Worm (Caenorhabditis elegans): Measurements from ENCODE around the gene C45H4.13.

- no peak for TF ChIP-seq hmbx-1 (tag; optimal IDR thresholded peaks at IDR 0.05)
- TF ChIP-seq ceh-13 (GFP tag; optimal IDR thresholded peaks at IDR 0.05): no peak
- no peak for TF ChIP-seq B0310.2 (tag; optimal IDR thresholded peaks at IDR 0.05)
- no peak for TF ChIP-seq tbx-11 (GFP tag; IDR thresholded peaks at IDR 0.05)
- TF ChIP-seq pes-1 (GFP tag; IDR thresholded peaks at IDR 0.05): no peak
- no peak for TF ChIP-seq ama-1 (optimal IDR thresholded peaks at IDR 0.05)
- TF ChIP-seq tbx-37 (GFP tag; conservative IDR thresholded peaks at IDR 0.05): no peak
- no peak for TF ChIP-seq ceh-36 (tag; optimal IDR thresholded peaks at IDR 0.05)
- TF ChIP-seq ets-7 (tag; optimal IDR thresholded peaks at IDR 0.05): no peak
- TF ChIP-seq tra-4 (tag; optimal IDR thresholded peaks at IDR 0.05): no peak
Observed at ce11 chrV:2183162-2183561, 32.4 kb upstream of the C45H4.13 start, which contains the start of gene cyp-33C2.

Measured in whole organism, early embryonic.